Fruit fly (Drosophila melanogaster): Measurements from ENCODE around the gene CG4887.

Gene CG4887

dm6 chr2L:1213587-1213986, 40.8 kb downstream of the CG4887 start (continued):
- TF ChIP-seq CG11398 (GFP tag; optimal IDR thresholded peaks at IDR 0.05) (no peak), E2f2 (GFP tag; IDR thresholded peaks at IDR 0.05) (0 out of 2 replicates have a peak, but pooled peaks have one; percentile 8), Dip2 (GFP tag; IDR thresholded peaks at IDR 0.05) (no peak), CG4730 (GFP tag; IDR thresholded peaks at IDR 0.05) (no peak), CG5953 (GFP tag; IDR thresholded peaks at IDR 0.05) (no peak), CG31388 (GFP tag; optimal IDR thresholded peaks at IDR 0.05) (no peak), ci (GFP tag; IDR thresholded peaks at IDR 0.05) (0 out of 3 replicates have a peak, but pooled peaks have one; percentile 45), PHDP (tag; optimal IDR thresholded peaks at IDR 0.05) (peak; percentile 19), Nf-YA (GFP tag; IDR thresholded peaks at IDR 0.05) (no peak), tio (GFP tag; optimal IDR thresholded peaks at IDR 0.05) (peak; percentile 13), CG11247 (GFP tag; IDR thresholded peaks at IDR 0.05) (no peak), Blimp-1 (GFP tag; optimal IDR thresholded peaks at IDR 0.05) (peak; percentile 30), H2.0 (GFP tag; IDR thresholded peaks at IDR 0.05) (0 out of 2 replicates have a peak, but pooled peaks have one; percentile 17), HmgD (GFP tag; optimal IDR thresholded peaks at IDR 0.05) (no peak), CG15514 (GFP tag; optimal IDR thresholded peaks at IDR 0.05) (no peak), so (GFP tag; IDR thresholded peaks at IDR 0.05) (no peak), en (GFP tag; optimal IDR thresholded peaks at IDR 0.05) (no peak), grau (tag; optimal IDR thresholded peaks at IDR 0.05) (peak; percentile 16), CG12104 (GFP tag; optimal IDR thresholded peaks at IDR 0.05) (no peak), CG2678 (tag; optimal IDR thresholded peaks at IDR 0.05) (peak; percentile 43), CG14050 (GFP tag; IDR thresholded peaks at IDR 0.05) (no peak), Doc3 (GFP tag; IDR thresholded peaks at IDR 0.05; ENCODE audit: partially characterized antibody) (no peak), pita (GFP tag; optimal IDR thresholded peaks at IDR 0.05) (no peak), ERR (GFP tag; optimal IDR thresholded peaks at IDR 0.05) (no peak), CG11504 (tag; optimal IDR thresholded peaks at IDR 0.05) (peak; percentile 55), shn (GFP tag; optimal IDR thresholded peaks at IDR 0.05) (no peak), CG42726 (GFP tag; IDR thresholded peaks at IDR 0.05; ENCODE audit: partially characterized antibody) (no peak), unpg (GFP tag; optimal IDR thresholded peaks at IDR 0.05) (peak; percentile 13), vnd (GFP tag; IDR thresholded peaks at IDR 0.05; ENCODE audit: partially characterized antibody) (no peak), CG10979 (tag; optimal IDR thresholded peaks at IDR 0.05) (peak; percentile 26), da (GFP tag; optimal IDR thresholded peaks at IDR 0.05) (no peak), lab (GFP tag; optimal IDR thresholded peaks at IDR 0.05) (peak; percentile 2), CG17568 (GFP tag; optimal IDR thresholded peaks at IDR 0.05) (no peak), CG6689 (GFP tag; IDR thresholded peaks at IDR 0.05) (peak; percentile 28; the same call in 1 of the 2 replicates), sna (GFP tag; IDR thresholded peaks at IDR 0.05; ENCODE audit: partially characterized antibody) (no peak), Sox100B (GFP tag; optimal IDR thresholded peaks at IDR 0.05) (no peak), nerfin-2 (GFP tag; IDR thresholded peaks at IDR 0.05; ENCODE audit: partially characterized antibody) (no peak), twi (tag; optimal IDR thresholded peaks at IDR 0.05) (no peak), ssp (GFP tag; IDR thresholded peaks at IDR 0.05) (no peak), Med (GFP tag) (peak; percentile 70), Hr51 (GFP tag; optimal IDR thresholded peaks at IDR 0.05) (peak in 1 of 2 experiments; percentile 12), CG34376 (GFP tag; optimal IDR thresholded peaks at IDR 0.05) (no peak), bsh (GFP tag; optimal IDR thresholded peaks at IDR 0.05) (peak in 1 of 2 experiments; percentile 46), row (GFP tag; IDR thresholded peaks at IDR 0.05) (peak; percentile 35; the same call in 1 of the 3 replicates), fd3F (GFP tag; optimal IDR thresholded peaks at IDR 0.05) (no peak), Poxn (GFP tag; IDR thresholded peaks at IDR 0.05) (no peak), CG3995 (GFP tag; optimal IDR thresholded peaks at IDR 0.05) (no peak), Asciz (GFP tag; optimal IDR thresholded peaks at IDR 0.05) (peak; percentile 5), CG14014 (GFP tag; IDR thresholded peaks at IDR 0.05) (no peak), CG17802 (tag; optimal IDR thresholded peaks at IDR 0.05) (no peak)
